Fruit fly (Drosophila melanogaster): ENCODE results near the gene nudE.

dm6 chr3L:9865053-9865442, 34.0 kb upstream of the nudE start:
- no peak for TF ChIP-seq HLH106 (tag; optimal IDR thresholded peaks at IDR 0.05)
- TF ChIP-seq fru (GFP tag; optimal IDR thresholded peaks at IDR 0.05) = no peak
- TF ChIP-seq CG32264 (GFP tag; optimal IDR thresholded peaks at IDR 0.05) = no peak
- TF ChIP-seq dl (GFP tag; optimal IDR thresholded peaks at IDR 0.05; ENCODE audit: insufficient read depth in 1 of 2, partially characterized antibody in 2 of 2) = no peak
- TF ChIP-seq OdsH (GFP tag; optimal IDR thresholded peaks at IDR 0.05) = no peak
- no peak for TF ChIP-seq h (GFP tag; optimal IDR thresholded peaks at IDR 0.05)
- TF ChIP-seq Abd-B (GFP tag; optimal IDR thresholded peaks at IDR 0.05) = no peak
